Fruit fly (Drosophila melanogaster) whole organism, embryonic: Measurements from ENCODE around the gene CG4658.

Experiments used
- Abd-B ChIP-seq: fragments of 200-800 bp; sonication (Bioruptor generic); optimal IDR thresholded peaks from 2 replicates; lab custom pipeline; 2018; ENCODE audit warnings: missing biosample characterization, mild to moderate bottlenecking, missing genetic modification characterization, moderate library complexity
- Ada2b ChIP-seq: fragments of 200-800 bp; sonication (Bioruptor generic); IDR thresholded peaks from 2 replicates; pipeline ENCODE4 v1.3.6; 2022; ENCODE audit warnings: missing biosample characterization, missing genetic modification characterization
- CG10543 ChIP-seq: fragments of 200-800 bp; sonication (Bioruptor generic); optimal IDR thresholded peaks from 3 replicates; lab custom pipeline; 2017; ENCODE audit warnings: missing biosample characterization, mild to moderate bottlenecking, missing genetic modification characterization, moderate library complexity
- CG11696 ChIP-seq: fragments of 200-800 bp; sonication (Bioruptor generic); IDR thresholded peaks from 2 replicates; pipeline ENCODE4 v1.3.6; 2022; ENCODE audit warnings: missing biosample characterization, missing genetic modification characterization
- CG13424 ChIP-seq: fragments of 200-800 bp; sonication (Bioruptor generic); optimal IDR thresholded peaks from 2 replicates; lab custom pipeline; 2019; ENCODE audit warnings: missing biosample characterization, mild to moderate bottlenecking, missing genetic modification characterization, moderate library complexity
- CG14710 ChIP-seq: fragments of 200-800 bp; sonication (Bioruptor generic); optimal IDR thresholded peaks from 3 replicates; lab custom pipeline; 2019; ENCODE audit warnings: missing biosample characterization, mild to moderate bottlenecking, missing genetic modification characterization, moderate library complexity
- CG14965 ChIP-seq: fragments of 200-800 bp; sonication (Bioruptor generic); optimal IDR thresholded peaks from 2 replicates; lab custom pipeline; 2016; ENCODE audit warnings: missing biosample characterization, missing genetic modification characterization, borderline replicate concordance
- CG15269 ChIP-seq: fragments of 200-800 bp; sonication (Bioruptor generic); optimal IDR thresholded peaks from 2 replicates; lab custom pipeline; 2018; ENCODE audit warnings: missing biosample characterization, mild to moderate bottlenecking, missing genetic modification characterization, moderate library complexity
- CG15696 ChIP-seq: fragments of 200-800 bp; sonication (Bioruptor generic); optimal IDR thresholded peaks from 2 replicates; lab custom pipeline; 2019; ENCODE audit warnings: missing biosample characterization, mild to moderate bottlenecking, missing genetic modification characterization, moderate library complexity
- CG1647 ChIP-seq: fragments of 200-800 bp; sonication (Bioruptor generic); optimal IDR thresholded peaks from 3 replicates; lab custom pipeline; 2016; ENCODE audit warnings: missing biosample characterization, missing genetic modification characterization
- CG17568 ChIP-seq: fragments of 200-800 bp; sonication (Bioruptor generic); optimal IDR thresholded peaks from 2 replicates; lab custom pipeline; 2018; ENCODE audit warnings: missing biosample characterization, mild to moderate bottlenecking, missing genetic modification characterization, moderate library complexity
- CG34224 ChIP-seq: fragments of 200-800 bp; sonication (Bioruptor generic); IDR thresholded peaks from 3 replicates; pipeline ENCODE4 v1.3.6; 2022; ENCODE audit warnings: missing biosample characterization, missing genetic modification characterization; ENCODE audit not compliant: partially characterized antibody
- CG4282 ChIP-seq: fragments of 200-800 bp; sonication (Bioruptor generic); optimal IDR thresholded peaks from 2 replicates; lab custom pipeline; 2016; ENCODE audit warnings: missing biosample characterization, missing genetic modification characterization
- CG4424 ChIP-seq: fragments of 200-800 bp; sonication (Bioruptor generic); optimal IDR thresholded peaks from 3 replicates; lab custom pipeline; 2016; ENCODE audit warnings: missing biosample characterization, missing genetic modification characterization
- CG6254 ChIP-seq: fragments of 200-800 bp; sonication (Bioruptor generic); optimal IDR thresholded peaks from 3 replicates; lab custom pipeline; 2017; ENCODE audit warnings: mild to moderate bottlenecking, missing biosample characterization, missing genetic modification reagents, missing genetic modification characterization
- CG6791 ChIP-seq: fragments of 200-800 bp; sonication (Bioruptor generic); IDR thresholded peaks from 3 replicates; pipeline ENCODE4 v1.3.6; 2022; ENCODE audit warnings: missing biosample characterization, missing genetic modification characterization; ENCODE audit not compliant: partially characterized antibody
- CG6813 ChIP-seq: fragments of 200-800 bp; sonication (Bioruptor generic); optimal IDR thresholded peaks from 2 replicates; lab custom pipeline; 2017; ENCODE audit warnings: missing biosample characterization, missing genetic modification characterization, mild to moderate bottlenecking, moderate library complexity, missing genetic modification reagents
- CG7839 ChIP-seq: fragments of 200-800 bp; sonication (Bioruptor generic); optimal IDR thresholded peaks from 3 replicates; lab custom pipeline; 2018; ENCODE audit warnings: missing biosample characterization, mild to moderate bottlenecking, missing genetic modification characterization, moderate library complexity
- CG8089 ChIP-seq: fragments of 200-800 bp; sonication (Bioruptor generic); optimal IDR thresholded peaks from 3 replicates; lab custom pipeline; 2016; ENCODE audit warnings: missing biosample characterization, missing genetic modification characterization
- CG8478 ChIP-seq: fragments of >200 bp; optimal IDR thresholded peaks from 2 replicates; lab custom pipeline; 2018
- CG9215 ChIP-seq: fragments of 200-800 bp; sonication (Bioruptor generic); IDR thresholded peaks from 2 replicates; pipeline ENCODE4 v1.3.6; 2022; ENCODE audit warnings: missing biosample characterization, missing genetic modification characterization
- CrebB ChIP-seq: fragments of 200-800 bp; sonication (Bioruptor generic); optimal IDR thresholded peaks from 3 replicates; lab custom pipeline; 2018; ENCODE audit warnings: missing biosample characterization, mild to moderate bottlenecking, missing genetic modification characterization
- Dad ChIP-seq: fragments of 200-800 bp; sonication (Bioruptor generic); optimal IDR thresholded peaks from 3 replicates; lab custom pipeline; 2016; ENCODE audit warnings: missing biosample characterization, missing genetic modification characterization
- Dp ChIP-seq: fragments of 200-800 bp; sonication (Bioruptor generic); optimal IDR thresholded peaks from 2 replicates; lab custom pipeline; 2018; ENCODE audit warnings: missing biosample characterization, mild to moderate bottlenecking, missing genetic modification characterization, moderate library complexity
- Elba2 ChIP-seq: fragments of 200-800 bp; sonication (Bioruptor generic); optimal IDR thresholded peaks from 3 replicates; lab custom pipeline; 2016; ENCODE audit warnings: missing biosample characterization, missing genetic modification characterization
- HmgD ChIP-seq: fragments of 200-800 bp; sonication (Bioruptor generic); optimal IDR thresholded peaks from 3 replicates; lab custom pipeline; 2016; ENCODE audit warnings: missing biosample characterization, missing genetic modification characterization
- Hr78 ChIP-seq, 2 experiments: fragments of 200-800 bp in 1 of 2; fragments of >200 bp in 1 of 2; sonication (Bioruptor generic) in 1 of 2; optimal IDR thresholded peaks; 2 replicates each; lab custom pipeline; 2017 to 2019; ENCODE audit warnings: missing biosample characterization in 2 of 2, missing genetic modification characterization in 2 of 2, mild to moderate bottlenecking in 1 of 2, moderate library complexity in 1 of 2
- Opbp ChIP-seq: fragments of 200-800 bp; sonication (Bioruptor generic); IDR thresholded peaks from 3 replicates; pipeline ENCODE4 v1.3.6; 2022; ENCODE audit warnings: missing biosample characterization, missing genetic modification characterization; ENCODE audit not compliant: partially characterized antibody
- Pdp1 ChIP-seq, 2 experiments: fragments of 200-800 bp; sonication (Bioruptor generic); optimal IDR thresholded peaks; 3 replicates each; lab custom pipeline; 2016; ENCODE audit warnings: missing biosample characterization in 2 of 2, missing genetic modification characterization in 2 of 2, mild to moderate bottlenecking in 1 of 2, moderate library complexity in 1 of 2
- Xbp1 ChIP-seq: fragments of 200-800 bp; sonication (Bioruptor generic); optimal IDR thresholded peaks from 3 replicates; lab custom pipeline; 2016; ENCODE audit warnings: missing biosample characterization, mild to moderate bottlenecking, missing genetic modification characterization
- ato ChIP-seq: fragments of 200-800 bp; sonication (Bioruptor generic); IDR thresholded peaks from 2 replicates; pipeline ENCODE4 v1.3.6; 2022; ENCODE audit warnings: missing biosample characterization, missing genetic modification characterization; ENCODE audit not compliant: partially characterized antibody
- cas ChIP-seq: fragments of 200-800 bp; sonication (Bioruptor generic); IDR thresholded peaks from 2 replicates; pipeline ENCODE4 v1.3.6; 2022; ENCODE audit warnings: missing biosample characterization, missing genetic modification characterization
- dimm ChIP-seq: fragments of 200-800 bp; sonication (Bioruptor generic); IDR thresholded peaks from 2 replicates; pipeline ENCODE4 v1.3.6; 2022; ENCODE audit warnings: missing biosample characterization, missing genetic modification characterization
- ems ChIP-seq: fragments of 200-800 bp; sonication (Bioruptor generic); optimal IDR thresholded peaks from 3 replicates; lab custom pipeline; 2016; ENCODE audit warnings: missing biosample characterization, missing genetic modification characterization
- eve ChIP-seq, 2 experiments: fragments of >200 bp; optimal IDR thresholded peaks; 2 replicates each; lab custom pipeline; 2017; ENCODE audit warnings: missing biosample characterization in 2 of 2, missing genetic modification characterization in 2 of 2
- ftz-f1 ChIP-seq: fragments of 200-800 bp; sonication (Bioruptor generic); optimal IDR thresholded peaks from 2 replicates; lab custom pipeline; 2016; ENCODE audit warnings: missing biosample characterization, missing genetic modification characterization
- jigr1 ChIP-seq: fragments of 200-800 bp; sonication (Bioruptor generic); IDR thresholded peaks from 3 replicates; pipeline ENCODE4 v1.3.6; 2022; ENCODE audit warnings: missing biosample characterization, missing genetic modification characterization
- luna ChIP-seq: fragments of 200-800 bp; sonication (Bioruptor generic); optimal IDR thresholded peaks from 2 replicates; lab custom pipeline; 2016; ENCODE audit warnings: missing biosample characterization, missing genetic modification characterization
- nerfin-2 ChIP-seq: fragments of 200-800 bp; sonication (Bioruptor generic); IDR thresholded peaks from 2 replicates; pipeline ENCODE4 v1.3.6; 2022; ENCODE audit warnings: missing biosample characterization, missing genetic modification characterization; ENCODE audit not compliant: partially characterized antibody
- oc ChIP-seq: fragments of 200-800 bp; sonication (Bioruptor generic); optimal IDR thresholded peaks from 2 replicates; lab custom pipeline; 2018; ENCODE audit warnings: missing biosample characterization, mild to moderate bottlenecking, missing genetic modification characterization, moderate library complexity
- rib ChIP-seq: fragments of 200-800 bp; sonication (Bioruptor generic); IDR thresholded peaks from 2 replicates; pipeline ENCODE4 v1.3.6; 2022; ENCODE audit warnings: missing biosample characterization, missing genetic modification characterization
- salm ChIP-seq: fragments of 200-800 bp; sonication (Bioruptor generic); optimal IDR thresholded peaks from 2 replicates; lab custom pipeline; 2018; ENCODE audit warnings: missing biosample characterization, mild to moderate bottlenecking, missing genetic modification characterization
- sd ChIP-seq: fragments of 200-800 bp; sonication (Bioruptor generic); optimal IDR thresholded peaks from 3 replicates; lab custom pipeline; 2018; ENCODE audit warnings: missing biosample characterization, mild to moderate bottlenecking, missing genetic modification characterization, moderate library complexity
- sima ChIP-seq: fragments of 200-800 bp; sonication (Bioruptor generic); optimal IDR thresholded peaks from 2 replicates; lab custom pipeline; 2016; ENCODE audit warnings: missing biosample characterization, missing genetic modification characterization
- sna ChIP-seq: fragments of 200-800 bp; sonication (Bioruptor generic); IDR thresholded peaks from 2 replicates; pipeline ENCODE4 v1.3.6; 2022; ENCODE audit warnings: missing biosample characterization, missing genetic modification characterization; ENCODE audit not compliant: partially characterized antibody
- sob ChIP-seq: fragments of 200-800 bp; sonication (Bioruptor generic); IDR thresholded peaks from 2 replicates; pipeline ENCODE4 v1.3.6; 2022; ENCODE audit warnings: missing biosample characterization, missing genetic modification characterization
- tin ChIP-seq: fragments of 200-800 bp; sonication (Bioruptor generic); optimal IDR thresholded peaks from 3 replicates; lab custom pipeline; 2016; ENCODE audit warnings: missing biosample characterization, missing genetic modification characterization
- tx ChIP-seq: fragments of 200-800 bp; sonication (Bioruptor generic); optimal IDR thresholded peaks from 2 replicates; lab custom pipeline; 2016; ENCODE audit warnings: missing biosample characterization, missing genetic modification characterization
- usp ChIP-seq: fragments of >200 bp; optimal IDR thresholded peaks from 2 replicates; lab custom pipeline; 2017; ENCODE audit warnings: missing biosample characterization, missing genetic modification characterization
- wek ChIP-seq: fragments of 200-800 bp; sonication (Bioruptor generic); optimal IDR thresholded peaks from 3 replicates; lab custom pipeline; 2018; ENCODE audit warnings: missing biosample characterization, mild to moderate bottlenecking, missing genetic modification characterization, moderate library complexity
- wor ChIP-seq: fragments of 200-800 bp; sonication (Bioruptor generic); IDR thresholded peaks from 2 replicates; pipeline ENCODE4 v1.3.6; 2022; ENCODE audit warnings: missing biosample characterization, missing genetic modification characterization

CG4658 gene

dm6 chr2L:9963603-9964042 is 6.7 kb downstream of the CG4658 start, which contains the start of gene CG5850 (continued):
- TF ChIP-seq ems (GFP tag; lab: Kevin White, UChicago), result no peak
- TF ChIP-seq CG7839, result peak; percentile 35
- TF ChIP-seq Dp (GFP tag; lab: Kevin White, UChicago), result peak; percentile 61
- no peak for TF ChIP-seq Opbp (GFP tag; lab: Robert Waterston, UW)
- TF ChIP-seq CG4424 (GFP tag; lab: Kevin White, UChicago), result peak; percentile 20
- TF ChIP-seq CrebB (tag; lab: Kevin White, UChicago), result no peak
- TF ChIP-seq Ada2b (GFP tag; lab: Robert Waterston, UW), result no peak
- no peak for TF ChIP-seq eve (GFP tag; optimal IDR thresholded peaks at IDR 0.05; lab: Kevin White, UChicago)
- no peak for TF ChIP-seq CG6791 (GFP tag; lab: Robert Waterston, UW)
- TF ChIP-seq CG4282 (GFP tag; lab: Kevin White, UChicago), result no peak
- peak; percentile 63 for TF ChIP-seq CG14710
- no peak for TF ChIP-seq ftz-f1 (GFP tag; lab: Kevin White, UChicago)
- TF ChIP-seq CG15269 (tag; lab: Kevin White, UChicago), result no peak
- TF ChIP-seq Abd-B, result no peak
- TF ChIP-seq CG8478 (lab: Kevin White, UChicago), result no peak
- no peak for TF ChIP-seq oc (tag; lab: Kevin White, UChicago)
- TF ChIP-seq CG17568 (GFP tag; lab: Kevin White, UChicago), result no peak
- TF ChIP-seq usp (GFP tag; lab: Kevin White, UChicago), result no peak
- TF ChIP-seq luna, result no peak
- no peak for TF ChIP-seq CG9215
- no peak for TF ChIP-seq CG10543
- 0 out of 2 replicates have a peak, but pooled peaks have one; percentile 33 for TF ChIP-seq sna (GFP tag; lab: Robert Waterston, UW)
- TF ChIP-seq CG14965 (GFP tag; lab: Kevin White, UChicago), result no peak
- no peak for TF ChIP-seq nerfin-2
- TF ChIP-seq CG34224 (GFP tag; lab: Robert Waterston, UW), result 0 out of 3 replicates have a peak, but pooled peaks have one; percentile 25
- TF ChIP-seq sima (GFP tag; lab: Kevin White, UChicago), result no peak
- TF ChIP-seq CG15696 (tag; lab: Kevin White, UChicago), result peak; percentile 4
- TF ChIP-seq CG6254 (GFP tag; lab: Kevin White, UChicago), result no peak
- peak; percentile 5 for TF ChIP-seq Xbp1 (GFP tag; lab: Kevin White, UChicago)
- TF ChIP-seq CG13424 (tag; lab: Kevin White, UChicago), result peak; percentile 28
- peak; percentile 94 for TF ChIP-seq Elba2 (GFP tag; lab: Kevin White, UChicago)
- TF ChIP-seq sob, result no peak
- no peak for TF ChIP-seq jigr1 (GFP tag; lab: Robert Waterston, UW)
- no peak for TF ChIP-seq CG6813 (GFP tag; lab: Kevin White, UChicago)
- no peak for TF ChIP-seq HmgD (GFP tag; lab: Kevin White, UChicago)
- TF ChIP-seq Dad, result no peak
- TF ChIP-seq Pdp1 (GFP tag; optimal IDR thresholded peaks at IDR 0.05; lab: Kevin White, UChicago), result no peak
- TF ChIP-seq wor (GFP tag; lab: Robert Waterston, UW), result no peak
- no peak for TF ChIP-seq wek (GFP tag; lab: Kevin White, UChicago)
- TF ChIP-seq salm, result no peak
- no peak for TF ChIP-seq tin (GFP tag; lab: Kevin White, UChicago)
- TF ChIP-seq tx (GFP tag; lab: Kevin White, UChicago), result no peak
- peak; percentile 15 for TF ChIP-seq sd (tag; lab: Kevin White, UChicago)
- no peak for TF ChIP-seq CG1647 (GFP tag; lab: Kevin White, UChicago)
- TF ChIP-seq CG8089 (GFP tag; lab: Kevin White, UChicago), result no peak
- no peak for TF ChIP-seq dimm (GFP tag; lab: Robert Waterston, UW)
- TF ChIP-seq CG11696, result no peak
- TF ChIP-seq ato (GFP tag; lab: Robert Waterston, UW), result no peak
- TF ChIP-seq rib (GFP tag; lab: Robert Waterston, UW), result no peak
- no peak for TF ChIP-seq cas (GFP tag; lab: Robert Waterston, UW)
- no peak for TF ChIP-seq Hr78 (GFP tag; optimal IDR thresholded peaks at IDR 0.05; lab: Kevin White, UChicago)
